Worm (Caenorhabditis elegans): ENCODE data around the gene arx-2.

The arx-2 gene

ce11 chrV:10338305-10338992 is at the start of gene arx-2:
TSS of gene arx-2 (minus strand) at chrV:10338355.
- no peak for TF ChIP-seq mab-9 (GFP tag; IDR thresholded peaks at IDR 0.05)
- TF ChIP-seq elt-3 (tag; optimal IDR thresholded peaks at IDR 0.05) = peak in 1 of 6 experiments; percentile 26
- TF ChIP-seq nhr-20 (tag; optimal IDR thresholded peaks at IDR 0.05) = peak; percentile 25
- peak; percentile 32 to 39 for TF ChIP-seq lin-35 (GFP tag; optimal IDR thresholded peaks at IDR 0.05)
- peak in 1 of 3 experiments; percentile 30 for TF ChIP-seq ceh-82 (tag; optimal IDR thresholded peaks at IDR 0.05)
- TF ChIP-seq blmp-1 (tag; optimal IDR thresholded peaks at IDR 0.05) = peak; percentile 64
- peak; percentile 31 for TF ChIP-seq nhr-71 (tag; optimal IDR thresholded peaks at IDR 0.05)
- TF ChIP-seq unc-130 (tag; optimal IDR thresholded peaks at IDR 0.05) = peak; percentile 59
- TF ChIP-seq ceh-63 (GFP tag; optimal IDR thresholded peaks at IDR 0.05) = no peak
- no peak for TF ChIP-seq grh-1 (GFP tag; IDR thresholded peaks at IDR 0.05)
- no peak for TF ChIP-seq aly-2 (tag; optimal IDR thresholded peaks at IDR 0.05)
- peak; percentile 6 for TF ChIP-seq lin-13 (GFP tag; optimal IDR thresholded peaks at IDR 0.05)
- TF ChIP-seq elt-2 (tag; optimal IDR thresholded peaks at IDR 0.05) = no peak
- no peak for TF ChIP-seq efl-3 (GFP tag; optimal IDR thresholded peaks at IDR 0.05)
- TF ChIP-seq snpc-4 (tag; optimal IDR thresholded peaks at IDR 0.05) = no peak
- no peak for TF ChIP-seq nhr-90 (tag; optimal IDR thresholded peaks at IDR 0.05; ENCODE audit: poor library complexity)
- TF ChIP-seq lin-14 (GFP tag; optimal IDR thresholded peaks at IDR 0.05) = peak; percentile 53
- TF ChIP-seq ama-1 (optimal IDR thresholded peaks at IDR 0.05) = no peak
- TF ChIP-seq fos-1 (tag; optimal IDR thresholded peaks at IDR 0.05) = no peak
- TF ChIP-seq pax-3 (tag; optimal IDR thresholded peaks at IDR 0.05) = no peak
- TF ChIP-seq skn-1 (tag; optimal IDR thresholded peaks at IDR 0.05) = peak; percentile 61
- no peak for TF ChIP-seq irx-1 (tag; optimal IDR thresholded peaks at IDR 0.05)
- TF ChIP-seq lsy-2 (tag; optimal IDR thresholded peaks at IDR 0.05) = peak; percentile 32 to 68
- no peak for TF ChIP-seq jun-1 (tag; optimal IDR thresholded peaks at IDR 0.05)
- no peak for TF ChIP-seq ceh-88 (GFP tag; IDR thresholded peaks at IDR 0.05)
- TF ChIP-seq fkh-10 (GFP tag; optimal IDR thresholded peaks at IDR 0.05) = no peak
- no peak for TF ChIP-seq hlh-17 (GFP tag; optimal IDR thresholded peaks at IDR 0.05; ENCODE audit: borderline replicate concordance)
- peak; percentile 16 for TF ChIP-seq rnt-1 (tag; optimal IDR thresholded peaks at IDR 0.05)
- peak; percentile 36 for TF ChIP-seq snu-23 (GFP tag; optimal IDR thresholded peaks at IDR 0.05)
- no peak for TF ChIP-seq hlh-4 (tag; optimal IDR thresholded peaks at IDR 0.05)
- TF ChIP-seq hpl-2 (GFP tag; optimal IDR thresholded peaks at IDR 0.05) = no peak
- no peak for TF ChIP-seq nhr-11 (tag; optimal IDR thresholded peaks at IDR 0.05)
- no peak for TF ChIP-seq unc-86 (tag; optimal IDR thresholded peaks at IDR 0.05)
- TF ChIP-seq egl-13 (tag; optimal IDR thresholded peaks at IDR 0.05) = no peak
- TF ChIP-seq dpl-1 (GFP tag; optimal IDR thresholded peaks at IDR 0.05) = peak in 1 of 3 experiments; percentile 64
- peak; percentile 12 for TF ChIP-seq nhr-47 (tag; optimal IDR thresholded peaks at IDR 0.05)
- no peak for TF ChIP-seq ets-5 (GFP tag; IDR thresholded peaks at IDR 0.05)
- no peak for TF ChIP-seq nhr-19 (GFP tag; conservative IDR thresholded peaks at IDR 0.05)
- no peak for TF ChIP-seq nhr-12 (tag; optimal IDR thresholded peaks at IDR 0.05)
- TF ChIP-seq zag-1 (tag; optimal IDR thresholded peaks at IDR 0.05) = no peak
- TF ChIP-seq xbp-1 (tag; optimal IDR thresholded peaks at IDR 0.05) = no peak
- peak; percentile 68 for TF ChIP-seq C16A3.4 (tag; optimal IDR thresholded peaks at IDR 0.05)
- TF ChIP-seq nhr-85 (tag) = peak; percentile 16
- TF ChIP-seq ces-1 (GFP tag; optimal IDR thresholded peaks at IDR 0.05) = no peak
- no peak for TF ChIP-seq zip-4 (GFP tag; optimal IDR thresholded peaks at IDR 0.05)
- TF ChIP-seq efl-1 (optimal IDR thresholded peaks at IDR 0.05) = peak; percentile 40 to 44
- peak; percentile 49 to 85 for TF ChIP-seq efl-1 (GFP tag; optimal IDR thresholded peaks at IDR 0.05 in 1 of 2)
- TF ChIP-seq lin-15B (tag; optimal IDR thresholded peaks at IDR 0.05) = peak; percentile 54
- no peak for TF ChIP-seq pag-3 (tag; optimal IDR thresholded peaks at IDR 0.05; ENCODE audit: borderline replicate concordance, insufficient read depth)
- peak; percentile 58 for TF ChIP-seq mep-1 (tag; optimal IDR thresholded peaks at IDR 0.05)
- no peak for TF ChIP-seq sup-37 (GFP tag; optimal IDR thresholded peaks at IDR 0.05)

All from whole organism, L1 larva.